Fruit fly (Drosophila melanogaster): Measurements from ENCODE around the gene CG4546.

The CG4546 gene

dm6 chr3R:15891188-15891820 is 45.0 kb downstream of the CG4546 start:
- TF ChIP-seq Myc (optimal IDR thresholded peaks at IDR 0.05) (no peak), Sin3A (optimal IDR thresholded peaks at IDR 0.05) (no peak), ttk (optimal IDR thresholded peaks at IDR 0.05) (no peak), psq (optimal IDR thresholded peaks at IDR 0.05) (no peak), h (optimal IDR thresholded peaks at IDR 0.05) (no peak)

dm6 chr3R:15895978-15896377 is 49.6 kb downstream of the CG4546 start, which contains the start of gene CG14877:
Gene CG14877 (minus strand): TSS chr3R:15896078.
- TF ChIP-seq ttk (optimal IDR thresholded peaks at IDR 0.05) (no peak), Sin3A (optimal IDR thresholded peaks at IDR 0.05) (no peak), insv (optimal IDR thresholded peaks at IDR 0.05) (no peak), Myc (optimal IDR thresholded peaks at IDR 0.05) (no peak), psq (optimal IDR thresholded peaks at IDR 0.05) (no peak)
